Fruit fly (Drosophila melanogaster) whole organism, embryonic: ENCODE measurements around the gene CG8952.

Source experiments
- ATbp ChIP-seq: fragments of 200-800 bp; sonication (Bioruptor generic); optimal IDR thresholded peaks from 2 replicates; lab custom pipeline; 2017; ENCODE audit warnings: missing biosample characterization, mild to moderate bottlenecking, missing genetic modification characterization, missing genetic modification reagents
- Atf-2 ChIP-seq: fragments of 200-800 bp; sonication (Bioruptor generic); optimal IDR thresholded peaks from 2 replicates; lab custom pipeline; 2016; ENCODE audit warnings: missing biosample characterization, missing genetic modification characterization
- C15 ChIP-seq: fragments of 200-800 bp; sonication (Bioruptor generic); IDR thresholded peaks from 3 replicates; pipeline ENCODE4 v1.3.6; 2022; ENCODE audit warnings: missing biosample characterization, missing genetic modification characterization
- CG10654 ChIP-seq: fragments of 200-800 bp; sonication (Bioruptor generic); optimal IDR thresholded peaks from 2 replicates; lab custom pipeline; 2016; ENCODE audit warnings: missing biosample characterization, missing genetic modification characterization
- CG12744 ChIP-seq: fragments of 200-800 bp; sonication (Bioruptor generic); optimal IDR thresholded peaks from 2 replicates; lab custom pipeline; 2016; ENCODE audit warnings: missing biosample characterization, missing genetic modification characterization
- CG12769 ChIP-seq: fragments of 200-800 bp; sonication (Bioruptor generic); optimal IDR thresholded peaks from 2 replicates; lab custom pipeline; 2019; ENCODE audit warnings: missing biosample characterization, mild to moderate bottlenecking, missing genetic modification characterization, moderate library complexity
- CG14050 ChIP-seq: fragments of 200-800 bp; sonication (Bioruptor generic); IDR thresholded peaks from 3 replicates; pipeline ENCODE4 v1.3.6; 2022; ENCODE audit warnings: missing biosample characterization, missing genetic modification characterization
- CG18262 ChIP-seq: fragments of 200-800 bp; optimal IDR thresholded peaks from 3 replicates; lab custom pipeline; 2019; ENCODE audit warnings: missing biosample characterization, mild to moderate bottlenecking, missing genetic modification characterization, moderate library complexity
- CG2120 ChIP-seq: fragments of 200-800 bp; sonication (Bioruptor generic); optimal IDR thresholded peaks from 3 replicates; lab custom pipeline; 2016; ENCODE audit warnings: missing biosample characterization, missing genetic modification characterization
- CG2199 ChIP-seq: fragments of 200-800 bp; sonication (Bioruptor generic); IDR thresholded peaks from 3 replicates; pipeline ENCODE4 v1.3.6; 2022; ENCODE audit warnings: missing biosample characterization, missing genetic modification characterization
- CG4730 ChIP-seq: fragments of 200-800 bp; sonication (Bioruptor generic); IDR thresholded peaks from 2 replicates; pipeline ENCODE4 v1.3.6; 2022; ENCODE audit warnings: missing biosample characterization, missing genetic modification characterization
- CG7357 ChIP-seq: fragments of 200-800 bp; sonication (Bioruptor generic); IDR thresholded peaks from 3 replicates; pipeline ENCODE4 v1.3.6; 2022; ENCODE audit warnings: missing biosample characterization, missing genetic modification characterization
- CG7839 ChIP-seq: fragments of 200-800 bp; sonication (Bioruptor generic); optimal IDR thresholded peaks from 3 replicates; lab custom pipeline; 2018; ENCODE audit warnings: missing biosample characterization, mild to moderate bottlenecking, missing genetic modification characterization, moderate library complexity
- Chrac-16 ChIP-seq: fragments of 200-800 bp; sonication (Bioruptor generic); optimal IDR thresholded peaks from 3 replicates; lab custom pipeline; 2016; ENCODE audit warnings: missing biosample characterization, missing genetic modification characterization
- Gug ChIP-seq: fragments of 200-800 bp; sonication (Bioruptor generic); IDR thresholded peaks from 4 replicates; pipeline ENCODE4 v1.3.6; 2022; ENCODE audit warnings: missing biosample characterization, missing genetic modification characterization
- HLH3B ChIP-seq: fragments of 200-800 bp; sonication (Bioruptor generic); IDR thresholded peaks from 2 replicates; pipeline ENCODE4 v1.3.6; 2022; ENCODE audit warnings: missing biosample characterization, missing genetic modification characterization
- Hey ChIP-seq: fragments of 200-800 bp; sonication (Bioruptor generic); optimal IDR thresholded peaks from 3 replicates; lab custom pipeline; 2018; ENCODE audit warnings: missing biosample characterization, mild to moderate bottlenecking, missing genetic modification characterization
- HmgD ChIP-seq: fragments of 200-800 bp; sonication (Bioruptor generic); optimal IDR thresholded peaks from 3 replicates; lab custom pipeline; 2016; ENCODE audit warnings: missing biosample characterization, missing genetic modification characterization
- Hmr ChIP-seq: fragments of 200-800 bp; sonication (Bioruptor generic); optimal IDR thresholded peaks from 3 replicates; lab custom pipeline; 2017; ENCODE audit warnings: mild to moderate bottlenecking, missing biosample characterization, missing genetic modification reagents, missing genetic modification characterization
- Hr78 ChIP-seq, 2 experiments: fragments of 200-800 bp in 1 of 2; fragments of >200 bp in 1 of 2; sonication (Bioruptor generic) in 1 of 2; optimal IDR thresholded peaks; 2 replicates each; lab custom pipeline; 2017 to 2019; ENCODE audit warnings: missing biosample characterization in 2 of 2, missing genetic modification characterization in 2 of 2, mild to moderate bottlenecking in 1 of 2, moderate library complexity in 1 of 2
- Hsf ChIP-seq: fragments of 200-800 bp; sonication (Bioruptor generic); optimal IDR thresholded peaks from 3 replicates; lab custom pipeline; 2016; ENCODE audit warnings: missing biosample characterization, missing genetic modification characterization
- MTF-1 ChIP-seq: fragments of 200-800 bp; sonication (Bioruptor generic); optimal IDR thresholded peaks from 2 replicates; lab custom pipeline; 2018; ENCODE audit warnings: missing biosample characterization, mild to moderate bottlenecking, missing genetic modification characterization, borderline replicate concordance
- Ptx1 ChIP-seq: fragments of 200-800 bp; sonication (Bioruptor generic); IDR thresholded peaks from 2 replicates; pipeline ENCODE4 v1.3.6; 2022; ENCODE audit warnings: missing biosample characterization, missing genetic modification characterization
- Sry-δ ChIP-seq: fragments of 200-800 bp; sonication (Bioruptor generic); optimal IDR thresholded peaks from 2 replicates; lab custom pipeline; 2016; ENCODE audit warnings: missing biosample characterization, missing genetic modification characterization
- Ssrp ChIP-seq: fragments of 200-800 bp; sonication (Bioruptor generic); optimal IDR thresholded peaks from 2 replicates; lab custom pipeline; 2018; ENCODE audit warnings: missing biosample characterization, mild to moderate bottlenecking, missing genetic modification characterization, moderate library complexity
- Stat92E ChIP-seq, 3 experiments: fragments of >200 bp in 2 of 3; fragments of 200-800 bp in 1 of 3; sonication (Bioruptor generic) in 1 of 3; optimal IDR thresholded peaks; 2 replicates each; lab custom pipeline; 2017 to 2019; ENCODE audit warnings: missing biosample characterization in 3 of 3, missing genetic modification characterization in 3 of 3, mild to moderate bottlenecking in 1 of 3, moderate library complexity in 1 of 3
- Trl ChIP-seq, 3 experiments: fragments of >200 bp in 2 of 3; fragments of 200-800 bp in 1 of 3; sonication (Bioruptor generic) in 1 of 3; optimal IDR thresholded peaks; 2 replicates in 1 of 3; 3 replicates in 2 of 3; lab custom pipeline; 2016 to 2017; ENCODE audit warnings: missing biosample characterization in 1 of 3, missing genetic modification characterization in 1 of 3
- amos ChIP-seq: fragments of 200-800 bp; sonication (Bioruptor generic); IDR thresholded peaks from 2 replicates; pipeline ENCODE4 v1.3.6; 2022; ENCODE audit warnings: missing biosample characterization, missing genetic modification characterization; ENCODE audit not compliant: partially characterized antibody
- ash1 ChIP-seq: fragments of 200-800 bp; sonication (Bioruptor generic); optimal IDR thresholded peaks from 2 replicates; lab custom pipeline; 2018; ENCODE audit warnings: missing biosample characterization, mild to moderate bottlenecking, missing genetic modification characterization
- ato ChIP-seq: fragments of 200-800 bp; sonication (Bioruptor generic); IDR thresholded peaks from 2 replicates; pipeline ENCODE4 v1.3.6; 2022; ENCODE audit warnings: missing biosample characterization, missing genetic modification characterization; ENCODE audit not compliant: partially characterized antibody
- btn ChIP-seq: fragments of 200-800 bp; sonication (Bioruptor generic); optimal IDR thresholded peaks from 2 replicates; lab custom pipeline; 2016; ENCODE audit warnings: missing biosample characterization, missing genetic modification characterization
- cad ChIP-seq: fragments of >200 bp; optimal IDR thresholded peaks from 2 replicates; lab custom pipeline; 2017; ENCODE audit warnings: missing biosample characterization, missing genetic modification characterization
- dimm ChIP-seq: fragments of 200-800 bp; sonication (Bioruptor generic); IDR thresholded peaks from 2 replicates; pipeline ENCODE4 v1.3.6; 2022; ENCODE audit warnings: missing biosample characterization, missing genetic modification characterization
- dpn ChIP-seq, 2 experiments: fragments of 200-800 bp; sonication (Bioruptor generic); optimal IDR thresholded peaks; 3 replicates each; lab custom pipeline; 2016; ENCODE audit warnings: missing biosample characterization in 2 of 2, missing genetic modification characterization in 2 of 2
- esg ChIP-seq: fragments of 200-800 bp; sonication (Bioruptor generic); conservative IDR thresholded peaks from 2 replicates; pipeline ENCODE4 v1.3.6; 2022; ENCODE audit warnings: missing biosample characterization, missing genetic modification characterization
- ftz-f1 ChIP-seq: fragments of 200-800 bp; sonication (Bioruptor generic); optimal IDR thresholded peaks from 2 replicates; lab custom pipeline; 2016; ENCODE audit warnings: missing biosample characterization, missing genetic modification characterization
- gsb-n ChIP-seq: fragments of 200-800 bp; sonication (Bioruptor generic); optimal IDR thresholded peaks from 3 replicates; lab custom pipeline; 2018; ENCODE audit warnings: missing biosample characterization, mild to moderate bottlenecking, missing genetic modification characterization
- jumu ChIP-seq: fragments of 200-800 bp; sonication (Bioruptor generic); optimal IDR thresholded peaks from 3 replicates; lab custom pipeline; 2016; ENCODE audit warnings: missing biosample characterization, missing genetic modification characterization
- nmo ChIP-seq: fragments of 200-800 bp; sonication (Bioruptor generic); optimal IDR thresholded peaks from 2 replicates; lab custom pipeline; 2018; ENCODE audit warnings: missing biosample characterization, mild to moderate bottlenecking, missing genetic modification characterization, moderate library complexity
- peb ChIP-seq: fragments of 200-800 bp; sonication (Bioruptor generic); IDR thresholded peaks from 2 replicates; pipeline ENCODE4 v1.3.6; 2022; ENCODE audit warnings: missing biosample characterization, missing genetic modification characterization
- rib ChIP-seq: fragments of 200-800 bp; sonication (Bioruptor generic); IDR thresholded peaks from 2 replicates; pipeline ENCODE4 v1.3.6; 2022; ENCODE audit warnings: missing biosample characterization, missing genetic modification characterization
- sd ChIP-seq: fragments of 200-800 bp; sonication (Bioruptor generic); optimal IDR thresholded peaks from 3 replicates; lab custom pipeline; 2018; ENCODE audit warnings: missing biosample characterization, mild to moderate bottlenecking, missing genetic modification characterization, moderate library complexity
- sens ChIP-seq: fragments of 200-800 bp; sonication (Bioruptor generic); peaks from one replicate; lab custom pipeline; 2016; ENCODE audit warnings: missing biosample characterization, missing genetic modification characterization
- sim ChIP-seq: fragments of 200-800 bp; sonication (Bioruptor generic); IDR thresholded peaks from 2 replicates; pipeline ENCODE4 v1.3.6; 2022; ENCODE audit warnings: missing biosample characterization, missing genetic modification characterization
- sob ChIP-seq: fragments of 200-800 bp; sonication (Bioruptor generic); IDR thresholded peaks from 2 replicates; pipeline ENCODE4 v1.3.6; 2022; ENCODE audit warnings: missing biosample characterization, missing genetic modification characterization
- sr ChIP-seq: fragments of 200-800 bp; sonication (Bioruptor generic); IDR thresholded peaks from 3 replicates; pipeline ENCODE4 v1.3.6; 2022; ENCODE audit warnings: missing biosample characterization, missing genetic modification characterization
- tin ChIP-seq: fragments of 200-800 bp; sonication (Bioruptor generic); optimal IDR thresholded peaks from 3 replicates; lab custom pipeline; 2016; ENCODE audit warnings: missing biosample characterization, missing genetic modification characterization
- usp ChIP-seq: fragments of >200 bp; optimal IDR thresholded peaks from 2 replicates; lab custom pipeline; 2017; ENCODE audit warnings: missing biosample characterization, missing genetic modification characterization
- vnd ChIP-seq: fragments of 200-800 bp; sonication (Bioruptor generic); IDR thresholded peaks from 3 replicates; pipeline ENCODE4 v1.3.6; 2022; ENCODE audit warnings: missing biosample characterization, missing genetic modification characterization; ENCODE audit not compliant: partially characterized antibody
- zen ChIP-seq: fragments of 200-800 bp; sonication (Bioruptor generic); optimal IDR thresholded peaks from 3 replicates; lab custom pipeline; 2018; ENCODE audit warnings: missing biosample characterization, mild to moderate bottlenecking, missing genetic modification characterization, moderate library complexity

CG8952 gene

DNA sequence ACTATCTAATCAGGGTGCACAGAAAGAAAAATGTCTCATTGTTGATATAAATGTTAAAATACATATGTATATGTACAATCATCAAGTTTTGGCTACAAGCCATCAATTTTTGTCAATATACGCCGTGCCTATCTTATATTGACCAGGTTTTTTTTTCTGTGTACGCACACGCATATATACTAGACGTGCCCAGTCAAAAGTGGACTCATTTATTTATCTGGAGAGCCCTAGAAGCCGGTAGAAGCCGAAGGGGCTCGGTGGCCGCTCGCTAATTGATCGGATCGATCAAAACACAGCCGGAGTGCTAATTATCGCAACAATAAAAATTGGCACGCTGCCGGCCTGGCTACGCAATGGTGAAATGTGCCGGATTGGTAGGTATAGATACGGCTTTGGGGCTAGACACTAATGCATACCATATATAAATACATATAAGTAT, 25.9 kb downstream of the CG8952 start (continued):
- no peak for TF ChIP-seq CG2199 (GFP tag; lab: Robert Waterston, UW)
- no peak for TF ChIP-seq cad
- peak; percentile 56 for TF ChIP-seq sd (tag; lab: Kevin White, UChicago)
- TF ChIP-seq ato (GFP tag; lab: Robert Waterston, UW) = no peak
- no peak for TF ChIP-seq ftz-f1 (GFP tag; lab: Kevin White, UChicago)
- TF ChIP-seq HmgD (GFP tag; lab: Kevin White, UChicago) = no peak
- TF ChIP-seq amos (GFP tag; lab: Robert Waterston, UW) = 0 out of 2 replicates have a peak, but pooled peaks have one; percentile 4
- TF ChIP-seq Hey (tag; lab: Kevin White, UChicago) = peak; percentile 57
- peak; percentile 54 to 65 for TF ChIP-seq dpn (GFP tag; optimal IDR thresholded peaks at IDR 0.05; lab: Kevin White, UChicago)
- no peak for TF ChIP-seq sr (GFP tag; lab: Robert Waterston, UW)
- peak; percentile 50 for TF ChIP-seq esg (GFP tag; lab: Robert Waterston, UW)
- peak; percentile 67 for TF ChIP-seq Hsf (GFP tag; lab: Kevin White, UChicago)
- peak; percentile 89 for TF ChIP-seq Hmr (GFP tag; lab: Kevin White, UChicago)
- peak; percentile 53 for TF ChIP-seq CG18262 (tag; lab: Kevin White, UChicago)
- peak; percentile 26; the same call in 1 of the 3 replicates for TF ChIP-seq CG7357
- peak; percentile 64; the same call in 3 of the 4 replicates for TF ChIP-seq Gug (GFP tag; lab: Robert Waterston, UW)
- TF ChIP-seq Hr78 (GFP tag; optimal IDR thresholded peaks at IDR 0.05; lab: Kevin White, UChicago) = no peak
- peak; percentile 42 for TF ChIP-seq ash1 (GFP tag; lab: Kevin White, UChicago)
- TF ChIP-seq CG12769 (tag; lab: Kevin White, UChicago) = peak; percentile 87
- peak; percentile 7 for TF ChIP-seq MTF-1 (GFP tag; lab: Kevin White, UChicago)
- peak; percentile 53 for TF ChIP-seq nmo
- peak; percentile 14; the same call in 1 of the 2 replicates for TF ChIP-seq dimm
- TF ChIP-seq ATbp (GFP tag; lab: Kevin White, UChicago) = peak; percentile 64
- TF ChIP-seq sob (GFP tag; lab: Robert Waterston, UW) = peak; percentile 87
- peak; percentile 12 for TF ChIP-seq Sry-δ
- no peak for TF ChIP-seq peb (GFP tag; lab: Robert Waterston, UW)
- peak; percentile 44 for TF ChIP-seq jumu (GFP tag; lab: Kevin White, UChicago)
- TF ChIP-seq CG10654 (GFP tag; lab: Kevin White, UChicago) = peak; percentile 31
- peak; percentile 77 for TF ChIP-seq CG7839 (tag; lab: Kevin White, UChicago)
- TF ChIP-seq CG12744 (GFP tag; lab: Kevin White, UChicago) = peak; percentile 51
- peak; percentile 49 for TF ChIP-seq tin
- peak; percentile 68 for TF ChIP-seq HLH3B (GFP tag; lab: Robert Waterston, UW)
- peak; percentile 81 for TF ChIP-seq rib
- no peak for TF ChIP-seq vnd
- TF ChIP-seq sens (GFP tag; lab: Kevin White, UChicago) = peak; percentile 91
- peak; percentile 63 for TF ChIP-seq Chrac-16 (GFP tag; lab: Kevin White, UChicago)
- TF ChIP-seq btn (GFP tag; lab: Kevin White, UChicago) = no peak
- no peak for TF ChIP-seq sim (GFP tag; lab: Robert Waterston, UW)
- TF ChIP-seq Stat92E (GFP tag; optimal IDR thresholded peaks at IDR 0.05; lab: Kevin White, UChicago) = no peak
- peak; percentile 75 for TF ChIP-seq Ptx1 (GFP tag; lab: Robert Waterston, UW)
- peak; percentile 46 for TF ChIP-seq Ssrp (tag; lab: Kevin White, UChicago)
- TF ChIP-seq Atf-2 (GFP tag; lab: Kevin White, UChicago) = peak; percentile 3
- no peak for TF ChIP-seq gsb-n (tag; lab: Kevin White, UChicago)
- TF ChIP-seq CG14050 (GFP tag; lab: Robert Waterston, UW) = peak; percentile 35; the same call in 1 of the 3 replicates
- TF ChIP-seq Trl (optimal IDR thresholded peaks at IDR 0.05; lab: Kevin White, UChicago) = no peak
- TF ChIP-seq Trl (GFP tag; optimal IDR thresholded peaks at IDR 0.05; lab: Kevin White, UChicago) = peak; percentile 46
- peak; percentile 91 for TF ChIP-seq CG2120 (GFP tag; lab: Kevin White, UChicago)
- no peak for TF ChIP-seq usp (GFP tag; lab: Kevin White, UChicago)
- no peak for TF ChIP-seq zen (tag; lab: Kevin White, UChicago)
- peak; percentile 53; the same call in 1 of the 2 replicates for TF ChIP-seq CG4730 (GFP tag; lab: Robert Waterston, UW)
- TF ChIP-seq C15 (GFP tag; lab: Robert Waterston, UW) = peak; percentile 47; the same call in 1 of the 3 replicates
